Fruit fly (Drosophila melanogaster) whole organism, embryonic: ENCODE measurements around the gene CG3184.

Experiments used
- ATbp ChIP-seq: fragments of 200-800 bp; sonication (Bioruptor generic); optimal IDR thresholded peaks from 2 replicates; lab custom pipeline; 2017; ENCODE audit warnings: missing biosample characterization, mild to moderate bottlenecking, missing genetic modification characterization, missing genetic modification reagents
- Abd-B ChIP-seq: fragments of 200-800 bp; sonication (Bioruptor generic); optimal IDR thresholded peaks from 2 replicates; lab custom pipeline; 2018; ENCODE audit warnings: missing biosample characterization, mild to moderate bottlenecking, missing genetic modification characterization, moderate library complexity
- Aef1 ChIP-seq: fragments of 200-800 bp; sonication (Bioruptor generic); IDR thresholded peaks from 3 replicates; pipeline ENCODE4 v1.3.6; 2022; ENCODE audit warnings: missing biosample characterization, missing genetic modification characterization
- Blimp-1 ChIP-seq: fragments of 200-800 bp; sonication (Bioruptor generic); optimal IDR thresholded peaks from 3 replicates; lab custom pipeline; 2018; ENCODE audit warnings: missing biosample characterization, missing genetic modification characterization, mild to moderate bottlenecking, moderate library complexity, missing genetic modification reagents
- CG10274 ChIP-seq: fragments of 200-800 bp; sonication (Bioruptor generic); optimal IDR thresholded peaks from 3 replicates; lab custom pipeline; 2017; ENCODE audit warnings: missing biosample characterization, mild to moderate bottlenecking, missing genetic modification characterization
- CG10979 ChIP-seq: fragments of 200-800 bp; sonication (Bioruptor generic); optimal IDR thresholded peaks from 2 replicates; lab custom pipeline; 2018; ENCODE audit warnings: missing biosample characterization, mild to moderate bottlenecking, missing genetic modification characterization, moderate library complexity
- CG11560 ChIP-seq: fragments of 200-800 bp; sonication (Bioruptor generic); IDR thresholded peaks from 3 replicates; pipeline ENCODE4 v1.3.6; 2022; ENCODE audit warnings: missing biosample characterization, missing genetic modification characterization
- CG14441 ChIP-seq: fragments of 200-800 bp; sonication (Bioruptor generic); IDR thresholded peaks from 2 replicates; pipeline ENCODE4 v1.3.6; 2022; ENCODE audit warnings: missing biosample characterization, missing genetic modification characterization
- CG1603 ChIP-seq: fragments of 200-800 bp; sonication (Bioruptor generic); optimal IDR thresholded peaks from 2 replicates; lab custom pipeline; 2019; ENCODE audit warnings: missing biosample characterization, mild to moderate bottlenecking, missing genetic modification characterization, moderate library complexity
- CG17568 ChIP-seq: fragments of 200-800 bp; sonication (Bioruptor generic); optimal IDR thresholded peaks from 2 replicates; lab custom pipeline; 2018; ENCODE audit warnings: missing biosample characterization, mild to moderate bottlenecking, missing genetic modification characterization, moderate library complexity
- CG18599 ChIP-seq: fragments of 200-800 bp; sonication (Bioruptor generic); optimal IDR thresholded peaks from 3 replicates; lab custom pipeline; 2017; ENCODE audit warnings: missing biosample characterization, missing genetic modification characterization, mild to moderate bottlenecking, moderate library complexity, missing genetic modification reagents
- CG3065 ChIP-seq: fragments of 200-800 bp; sonication (Bioruptor generic); optimal IDR thresholded peaks from 2 replicates; lab custom pipeline; 2016; ENCODE audit warnings: missing biosample characterization, missing genetic modification characterization
- CG34422 ChIP-seq: fragments of 200-800 bp; sonication (Bioruptor generic); IDR thresholded peaks from 3 replicates; pipeline ENCODE4 v1.3.6; 2022; ENCODE audit warnings: missing biosample characterization, missing genetic modification characterization
- CG3838 ChIP-seq: fragments of 200-800 bp; sonication (Bioruptor generic); optimal IDR thresholded peaks from 3 replicates; lab custom pipeline; 2016; ENCODE audit warnings: missing biosample characterization, missing genetic modification characterization
- CG4707 ChIP-seq: fragments of 200-800 bp; sonication (Bioruptor generic); optimal IDR thresholded peaks from 2 replicates; lab custom pipeline; 2018; ENCODE audit warnings: missing biosample characterization, mild to moderate bottlenecking, missing genetic modification characterization, moderate library complexity
- CG6791 ChIP-seq: fragments of 200-800 bp; sonication (Bioruptor generic); IDR thresholded peaks from 3 replicates; pipeline ENCODE4 v1.3.6; 2022; ENCODE audit warnings: missing biosample characterization, missing genetic modification characterization; ENCODE audit not compliant: partially characterized antibody
- CG7271 ChIP-seq: fragments of 200-800 bp; sonication (Bioruptor generic); optimal IDR thresholded peaks from 2 replicates; lab custom pipeline; 2018; ENCODE audit warnings: missing biosample characterization, mild to moderate bottlenecking, missing genetic modification characterization, moderate library complexity
- Ets65A ChIP-seq: fragments of 200-800 bp; sonication (Bioruptor generic); peaks from one replicate; lab custom pipeline; 2016; ENCODE audit warnings: missing biosample characterization, missing genetic modification characterization
- H2.0 ChIP-seq: fragments of 200-800 bp; sonication (Bioruptor generic); IDR thresholded peaks from 2 replicates; pipeline ENCODE4 v1.3.6; 2022; ENCODE audit warnings: missing biosample characterization, missing genetic modification characterization
- HLH3B ChIP-seq: fragments of 200-800 bp; sonication (Bioruptor generic); IDR thresholded peaks from 2 replicates; pipeline ENCODE4 v1.3.6; 2022; ENCODE audit warnings: missing biosample characterization, missing genetic modification characterization
- Hmr ChIP-seq: fragments of 200-800 bp; sonication (Bioruptor generic); optimal IDR thresholded peaks from 3 replicates; lab custom pipeline; 2017; ENCODE audit warnings: mild to moderate bottlenecking, missing biosample characterization, missing genetic modification reagents, missing genetic modification characterization
- Lim3 ChIP-seq: fragments of 200-800 bp; sonication (Bioruptor generic); IDR thresholded peaks from 2 replicates; pipeline ENCODE4 v1.3.6; 2022; ENCODE audit warnings: missing biosample characterization, missing genetic modification characterization
- Med ChIP-seq: fragments of 200-800 bp; sonication (Bioruptor generic); peaks from one replicate; lab custom pipeline; 2016; ENCODE audit warnings: missing biosample characterization, missing genetic modification characterization, mild to moderate bottlenecking, inconsistent platforms, moderate library complexity
- NfI ChIP-seq: fragments of 200-800 bp; sonication (Bioruptor generic); optimal IDR thresholded peaks from 3 replicates; lab custom pipeline; 2018; ENCODE audit warnings: missing biosample characterization, mild to moderate bottlenecking, missing genetic modification characterization, moderate library complexity
- Opbp ChIP-seq: fragments of 200-800 bp; sonication (Bioruptor generic); IDR thresholded peaks from 3 replicates; pipeline ENCODE4 v1.3.6; 2022; ENCODE audit warnings: missing biosample characterization, missing genetic modification characterization; ENCODE audit not compliant: partially characterized antibody
- Vsx1 ChIP-seq: fragments of 200-800 bp; sonication (Bioruptor generic); optimal IDR thresholded peaks from 2 replicates; lab custom pipeline; 2017; ENCODE audit warnings: missing biosample characterization, mild to moderate bottlenecking, missing genetic modification characterization, missing genetic modification reagents
- YL-1 ChIP-seq: fragments of 200-800 bp; sonication (Bioruptor generic); optimal IDR thresholded peaks from 3 replicates; lab custom pipeline; 2017; ENCODE audit warnings: missing biosample characterization, mild to moderate bottlenecking, missing genetic modification characterization
- bcd ChIP-seq: fragments of 200-800 bp; sonication (Bioruptor generic); optimal IDR thresholded peaks from 2 replicates; lab custom pipeline; 2017; ENCODE audit warnings: missing biosample characterization, mild to moderate bottlenecking, missing genetic modification characterization
- chn ChIP-seq: fragments of 200-800 bp; sonication (Bioruptor generic); optimal IDR thresholded peaks from 2 replicates; lab custom pipeline; 2016; ENCODE audit warnings: missing biosample characterization, missing genetic modification characterization
- dm ChIP-seq: fragments of 200-800 bp; sonication (Bioruptor generic); optimal IDR thresholded peaks from 3 replicates; lab custom pipeline; 2016; ENCODE audit warnings: missing biosample characterization, missing genetic modification characterization
- dmrt11E ChIP-seq: fragments of 200-800 bp; sonication (Bioruptor generic); optimal IDR thresholded peaks from 3 replicates; lab custom pipeline; 2018; ENCODE audit warnings: missing biosample characterization, mild to moderate bottlenecking, missing genetic modification characterization, moderate library complexity
- exex ChIP-seq: fragments of 200-800 bp; sonication (Bioruptor generic); optimal IDR thresholded peaks from 4 replicates; lab custom pipeline; 2018; ENCODE audit warnings: missing biosample characterization, mild to moderate bottlenecking, missing genetic modification characterization, moderate library complexity
- gcm ChIP-seq: fragments of 200-800 bp; sonication (Bioruptor generic); optimal IDR thresholded peaks from 2 replicates; lab custom pipeline; 2019; ENCODE audit warnings: missing biosample characterization, mild to moderate bottlenecking, missing genetic modification characterization, moderate library complexity
- gcm2 ChIP-seq: fragments of 200-800 bp; sonication (Bioruptor generic); optimal IDR thresholded peaks from 2 replicates; lab custom pipeline; 2016; ENCODE audit warnings: missing biosample characterization, missing genetic modification characterization
- gem ChIP-seq: fragments of 200-800 bp; sonication (Bioruptor generic); optimal IDR thresholded peaks from 2 replicates; lab custom pipeline; 2019; ENCODE audit warnings: missing biosample characterization, mild to moderate bottlenecking, missing genetic modification characterization, moderate library complexity
- gro ChIP-seq: fragments of 200-800 bp; sonication (Bioruptor generic); optimal IDR thresholded peaks from 2 replicates; lab custom pipeline; 2016; ENCODE audit warnings: missing biosample characterization, missing genetic modification characterization
- gsb-n ChIP-seq: fragments of 200-800 bp; sonication (Bioruptor generic); optimal IDR thresholded peaks from 3 replicates; lab custom pipeline; 2018; ENCODE audit warnings: missing biosample characterization, mild to moderate bottlenecking, missing genetic modification characterization
- h ChIP-seq: fragments of >200 bp; optimal IDR thresholded peaks from 2 replicates; lab custom pipeline; 2017
- ind ChIP-seq: fragments of 200-800 bp; sonication (Bioruptor generic); optimal IDR thresholded peaks from 3 replicates; lab custom pipeline; 2016; ENCODE audit warnings: missing biosample characterization, missing genetic modification characterization
- kay ChIP-seq: fragments of 200-800 bp; sonication (Bioruptor generic); optimal IDR thresholded peaks from 2 replicates; lab custom pipeline; 2016; ENCODE audit warnings: missing biosample characterization, missing genetic modification characterization
- lab ChIP-seq: fragments of 200-800 bp; sonication (Bioruptor generic); optimal IDR thresholded peaks from 3 replicates; lab custom pipeline; 2017; ENCODE audit warnings: missing biosample characterization, missing genetic modification characterization, mild to moderate bottlenecking, moderate library complexity, missing genetic modification reagents
- oc ChIP-seq: fragments of 200-800 bp; sonication (Bioruptor generic); optimal IDR thresholded peaks from 2 replicates; lab custom pipeline; 2018; ENCODE audit warnings: missing biosample characterization, mild to moderate bottlenecking, missing genetic modification characterization, moderate library complexity
- odd ChIP-seq: fragments of 200-800 bp; sonication (Bioruptor generic); optimal IDR thresholded peaks from 2 replicates; lab custom pipeline; 2017; ENCODE audit warnings: missing biosample characterization, mild to moderate bottlenecking, missing genetic modification characterization
- p53 ChIP-seq: fragments of 200-800 bp; sonication (Bioruptor generic); optimal IDR thresholded peaks from 2 replicates; lab custom pipeline; 2016; ENCODE audit warnings: missing biosample characterization, missing genetic modification characterization
- phol ChIP-seq: fragments of 200-800 bp; sonication (Bioruptor generic); optimal IDR thresholded peaks from 3 replicates; lab custom pipeline; 2018; ENCODE audit warnings: missing biosample characterization, mild to moderate bottlenecking, missing genetic modification characterization, moderate library complexity
- slbo ChIP-seq: fragments of 200-800 bp; sonication (Bioruptor generic); IDR thresholded peaks from 2 replicates; pipeline ENCODE4 v1.3.6; 2022; ENCODE audit warnings: missing biosample characterization, missing genetic modification characterization
- sug ChIP-seq: fragments of 200-800 bp; optimal IDR thresholded peaks from 2 replicates; lab custom pipeline; 2019; ENCODE audit warnings: missing biosample characterization, mild to moderate bottlenecking, missing genetic modification characterization, moderate library complexity
- ttk ChIP-seq: fragments of 200-800 bp; sonication (Bioruptor generic); IDR thresholded peaks from 2 replicates; pipeline ENCODE4 v2.1.2; 2022; ENCODE audit warnings: missing biosample characterization, missing genetic modification characterization
- usp ChIP-seq: fragments of >200 bp; optimal IDR thresholded peaks from 2 replicates; lab custom pipeline; 2017; ENCODE audit warnings: missing biosample characterization, missing genetic modification characterization

CG3184 gene

DNA sequence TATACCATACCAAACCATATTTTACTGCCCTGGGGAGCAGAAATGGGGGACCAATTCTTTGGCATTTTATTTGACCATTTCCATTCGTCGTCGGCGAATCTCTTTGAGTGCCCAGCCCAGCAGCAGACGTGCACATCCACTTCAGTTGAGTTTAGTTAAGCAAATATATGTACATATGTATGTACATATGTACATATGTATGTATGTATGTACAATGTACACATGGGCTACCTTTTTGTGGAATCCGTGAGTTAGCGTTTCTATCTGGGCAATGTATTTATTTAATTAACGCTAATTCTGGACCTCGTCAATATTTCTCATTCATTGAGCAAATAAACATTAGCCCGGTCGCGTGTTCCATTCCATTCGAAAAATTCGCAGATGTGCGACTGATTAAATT lies 31.4 kb upstream of the CG3184 start (continued):
- peak; percentile 8 for TF ChIP-seq sug (tag; lab: Kevin White, UChicago)
- TF ChIP-seq ttk (GFP tag; lab: Robert Waterston, UW): no peak

DNA sequence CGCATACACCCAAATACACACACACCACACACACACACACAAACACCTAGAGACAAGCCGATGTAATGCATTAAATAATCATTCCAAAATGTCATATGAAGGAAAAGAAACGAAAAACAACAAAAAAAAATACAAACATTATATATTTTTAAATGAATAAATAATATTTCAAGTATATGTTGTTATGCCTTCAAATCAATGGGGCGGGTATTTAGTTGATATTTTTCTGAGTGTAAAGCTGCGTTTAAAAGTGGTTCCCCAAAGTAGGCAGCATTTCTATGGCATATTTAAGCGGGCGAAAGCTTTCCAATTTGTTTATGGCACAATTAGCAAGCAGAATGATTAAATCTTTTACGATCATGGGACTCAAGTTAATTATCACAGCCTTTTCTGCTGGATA lies 30.7 kb upstream of the CG3184 start:
- no peak for TF ChIP-seq odd (GFP tag; lab: Kevin White, UChicago)
- TF ChIP-seq CG3838 (GFP tag; lab: Kevin White, UChicago): no peak
- TF ChIP-seq dm (GFP tag; lab: Kevin White, UChicago): no peak
- no peak for TF ChIP-seq Vsx1 (GFP tag; lab: Kevin White, UChicago)
- TF ChIP-seq CG10274 (GFP tag; lab: Kevin White, UChicago): no peak
- peak; percentile 22 for TF ChIP-seq Blimp-1 (GFP tag; lab: Kevin White, UChicago)
- no peak for TF ChIP-seq bcd
- peak; percentile 3 for TF ChIP-seq ATbp (GFP tag; lab: Kevin White, UChicago)
- peak; percentile 38 for TF ChIP-seq exex (tag; lab: Kevin White, UChicago)
- TF ChIP-seq chn (GFP tag; lab: Kevin White, UChicago): no peak
- TF ChIP-seq gcm (GFP tag; lab: Kevin White, UChicago): no peak
- TF ChIP-seq slbo (GFP tag; lab: Robert Waterston, UW): no peak; the same call in 1 of the 2 replicates
- TF ChIP-seq dmrt11E (tag; lab: Kevin White, UChicago): no peak
- TF ChIP-seq gsb-n (tag; lab: Kevin White, UChicago): no peak
- TF ChIP-seq YL-1 (GFP tag; lab: Kevin White, UChicago): no peak
- no peak for TF ChIP-seq CG3065 (GFP tag; lab: Kevin White, UChicago)
- TF ChIP-seq gro (GFP tag; lab: Kevin White, UChicago): no peak
- peak; percentile 55 for TF ChIP-seq gem (tag; lab: Kevin White, UChicago)
- peak; percentile 19 for TF ChIP-seq NfI (GFP tag; lab: Kevin White, UChicago)
- TF ChIP-seq HLH3B (GFP tag; lab: Robert Waterston, UW): 0 out of 2 replicates have a peak, but pooled peaks have one; percentile 33
- TF ChIP-seq h (lab: Kevin White, UChicago): no peak
- TF ChIP-seq CG17568 (GFP tag; lab: Kevin White, UChicago): no peak
- peak; percentile 13 for TF ChIP-seq ind (GFP tag; lab: Kevin White, UChicago)
- TF ChIP-seq Aef1 (GFP tag; lab: Robert Waterston, UW): 0 out of 3 replicates have a peak, but pooled peaks have one; percentile 14
- TF ChIP-seq Opbp (GFP tag; lab: Robert Waterston, UW): no peak
- peak; percentile 48 for TF ChIP-seq lab (GFP tag; lab: Kevin White, UChicago)
- TF ChIP-seq gcm2 (GFP tag; lab: Kevin White, UChicago): no peak
- no peak for TF ChIP-seq CG4707 (GFP tag; lab: Kevin White, UChicago)
- TF ChIP-seq CG6791: no peak
- TF ChIP-seq CG10979 (tag; lab: Kevin White, UChicago): peak; percentile 5
- TF ChIP-seq Hmr (GFP tag; lab: Kevin White, UChicago): peak; percentile 7
- no peak for TF ChIP-seq oc (tag; lab: Kevin White, UChicago)
- TF ChIP-seq H2.0 (GFP tag; lab: Robert Waterston, UW): 0 out of 2 replicates have a peak, but pooled peaks have one; percentile 8
- TF ChIP-seq CG1603 (tag; lab: Kevin White, UChicago): no peak
- peak; percentile 62 for TF ChIP-seq Med (GFP tag; lab: Kevin White, UChicago)
- TF ChIP-seq Abd-B (GFP tag; lab: Kevin White, UChicago): peak; percentile 12
- TF ChIP-seq Lim3: no peak
- TF ChIP-seq usp (GFP tag; lab: Kevin White, UChicago): no peak
- no peak for TF ChIP-seq Ets65A
- TF ChIP-seq p53 (GFP tag; lab: Kevin White, UChicago): no peak
- peak; percentile 31 for TF ChIP-seq phol (tag; lab: Kevin White, UChicago)
- peak; percentile 48; the same call in 1 of the 2 replicates for TF ChIP-seq CG14441 (GFP tag; lab: Robert Waterston, UW)
- no peak for TF ChIP-seq kay (GFP tag; lab: Kevin White, UChicago)
- TF ChIP-seq CG7271 (tag; lab: Kevin White, UChicago): no peak
- 0 out of 3 replicates have a peak, but pooled peaks have one; percentile 17 for TF ChIP-seq CG34422 (GFP tag; lab: Robert Waterston, UW)
- no peak for TF ChIP-seq CG11560 (tag; lab: Robert Waterston, UW)
- no peak for TF ChIP-seq CG18599 (GFP tag; lab: Kevin White, UChicago)
